Fruit fly (Drosophila melanogaster): Measurements from ENCODE around the gene CG8086.

Gene CG8086

DNA sequence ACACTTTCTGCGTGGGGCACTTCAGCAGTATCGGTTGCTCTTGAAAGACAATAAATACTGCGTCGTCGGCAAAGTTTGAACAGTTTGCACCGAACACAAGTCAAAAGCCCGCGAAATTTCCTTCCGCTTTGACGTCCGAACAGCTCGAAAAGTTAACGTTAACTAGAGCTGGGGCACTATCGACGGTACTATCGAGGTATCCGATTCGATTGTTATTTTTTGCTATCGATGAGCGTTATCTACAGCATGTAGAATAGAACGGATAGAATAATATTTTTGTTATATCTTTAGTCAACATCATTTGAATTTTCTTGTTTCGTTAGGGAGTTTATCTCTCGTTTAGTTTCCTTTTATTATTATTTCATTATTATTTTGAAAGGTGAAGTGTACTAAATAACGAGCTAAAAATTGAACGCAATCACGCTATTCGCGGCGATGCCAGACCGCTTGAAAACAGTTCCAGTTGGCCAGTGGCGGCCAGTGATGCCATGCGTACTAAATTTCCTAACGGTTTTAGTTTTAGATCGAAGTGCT lies 17.5 kb downstream of the CG8086 start, which contains the start of gene Pvr (continued):
- TF ChIP-seq PHDP (tag; optimal IDR thresholded peaks at IDR 0.05) (no peak), Stat92E (GFP tag; optimal IDR thresholded peaks at IDR 0.05) (peak in 1 of 3 experiments; percentile 59), Dref (GFP tag; IDR thresholded peaks at IDR 0.05) (peak; percentile 83), gfzf (GFP tag; optimal IDR thresholded peaks at IDR 0.05) (peak; percentile 12), CG11398 (GFP tag; optimal IDR thresholded peaks at IDR 0.05) (no peak), CG14860 (GFP tag; IDR thresholded peaks at IDR 0.05; ENCODE audit: partially characterized antibody) (peak; percentile 94), kni (GFP tag; optimal IDR thresholded peaks at IDR 0.05) (no peak), CG13775 (GFP tag; optimal IDR thresholded peaks at IDR 0.05) (peak; percentile 17), CG3163 (GFP tag; optimal IDR thresholded peaks at IDR 0.05) (no peak), CG33557 (GFP tag; optimal IDR thresholded peaks at IDR 0.05) (peak; percentile 6), Dll (GFP tag; IDR thresholded peaks at IDR 0.05; ENCODE audit: partially characterized antibody) (peak; percentile 97), Med (GFP tag) (peak; percentile 86), Atf6 (GFP tag; IDR thresholded peaks at IDR 0.05) (no peak), NFAT (GFP tag; IDR thresholded peaks at IDR 0.05) (no peak), nmo (GFP tag; optimal IDR thresholded peaks at IDR 0.05) (peak; percentile 67), CG14050 (GFP tag; IDR thresholded peaks at IDR 0.05) (no peak), twi (tag; optimal IDR thresholded peaks at IDR 0.05) (no peak), CG5953 (GFP tag; IDR thresholded peaks at IDR 0.05) (no peak), CG10979 (tag; optimal IDR thresholded peaks at IDR 0.05) (no peak), ssp (GFP tag; IDR thresholded peaks at IDR 0.05) (no peak), nerfin-2 (GFP tag; IDR thresholded peaks at IDR 0.05; ENCODE audit: partially characterized antibody) (peak; percentile 89), eve (GFP tag; optimal IDR thresholded peaks at IDR 0.05) (no peak), CG6854 (GFP tag; optimal IDR thresholded peaks at IDR 0.05) (no peak), CG34224 (GFP tag; IDR thresholded peaks at IDR 0.05; ENCODE audit: partially characterized antibody) (peak; percentile 85), C15 (GFP tag; IDR thresholded peaks at IDR 0.05) (no peak), Scr (GFP tag; IDR thresholded peaks at IDR 0.05; ENCODE audit: partially characterized antibody) (peak; percentile 93), Mad (GFP tag; optimal IDR thresholded peaks at IDR 0.05) (peak; percentile 0), CG33213 (GFP tag; optimal IDR thresholded peaks at IDR 0.05) (peak; percentile 40), CG31365 (tag; optimal IDR thresholded peaks at IDR 0.05) (no peak), Max (GFP tag; optimal IDR thresholded peaks at IDR 0.05) (peak; percentile 4), CG8290 (GFP tag; optimal IDR thresholded peaks at IDR 0.05) (peak; percentile 21), CG8290 (tag; optimal IDR thresholded peaks at IDR 0.05) (no peak), CG13123 (GFP tag; optimal IDR thresholded peaks at IDR 0.05) (no peak), Sry-δ (GFP tag; optimal IDR thresholded peaks at IDR 0.05) (peak; percentile 93), ems (GFP tag; optimal IDR thresholded peaks at IDR 0.05) (peak; percentile 32), mld (GFP tag; IDR thresholded peaks at IDR 0.05; ENCODE audit: partially characterized antibody) (peak; percentile 82), CG7745 (tag; optimal IDR thresholded peaks at IDR 0.05) (no peak), CG2129 (GFP tag; IDR thresholded peaks at IDR 0.05; ENCODE audit: partially characterized antibody) (peak; percentile 75), sr (GFP tag; IDR thresholded peaks at IDR 0.05) (no peak), hbn (GFP tag; IDR thresholded peaks at IDR 0.05; ENCODE audit: partially characterized antibody) (peak; percentile 96), Bgb (GFP tag; IDR thresholded peaks at IDR 0.05; ENCODE audit: partially characterized antibody) (peak; percentile 97), CG17186 (GFP tag; optimal IDR thresholded peaks at IDR 0.05) (peak; percentile 65), fu2 (GFP tag; optimal IDR thresholded peaks at IDR 0.05) (no peak), hkb (optimal IDR thresholded peaks at IDR 0.05) (peak; percentile 77), hkb (GFP tag; IDR thresholded peaks at IDR 0.05) (no peak), CG11085 (GFP tag; IDR thresholded peaks at IDR 0.05) (no peak), chn (GFP tag; optimal IDR thresholded peaks at IDR 0.05) (no peak), Optix (GFP tag; IDR thresholded peaks at IDR 0.05) (no peak), ato (GFP tag; IDR thresholded peaks at IDR 0.05; ENCODE audit: partially characterized antibody) (peak; percentile 91), Rfx (GFP tag; IDR thresholded peaks at IDR 0.05) (peak; percentile 26; the same call in 1 of the 2 replicates)

Measured in whole organism, embryonic.